Fruit fly (Drosophila melanogaster) whole organism, embryonic: ENCODE data around the gene CG17221.
A peak's percentile ranks its signal among the peaks of the same experiment; 100 is the strongest.

Experiments
- Asciz ChIP-seq: fragments of 200-800 bp; sonication (Bioruptor generic); optimal IDR thresholded peaks from 2 replicates; lab custom pipeline; 2017; ENCODE audit warnings: missing biosample characterization, mild to moderate bottlenecking, missing genetic modification characterization, missing genetic modification reagents
- B-H1 ChIP-seq: fragments of 200-800 bp; sonication (Bioruptor generic); IDR thresholded peaks from 3 replicates; pipeline ENCODE4 v1.3.6; 2022; ENCODE audit warnings: missing biosample characterization, missing genetic modification characterization
- Blimp-1 ChIP-seq: fragments of 200-800 bp; sonication (Bioruptor generic); optimal IDR thresholded peaks from 3 replicates; lab custom pipeline; 2018; ENCODE audit warnings: missing biosample characterization, missing genetic modification characterization, mild to moderate bottlenecking, moderate library complexity, missing genetic modification reagents
- CG12155 ChIP-seq: fragments of 200-800 bp; sonication (Bioruptor generic); optimal IDR thresholded peaks from 3 replicates; lab custom pipeline; 2016; ENCODE audit warnings: missing biosample characterization, missing genetic modification characterization
- CG12219 ChIP-seq: fragments of 200-800 bp; sonication (Bioruptor generic); optimal IDR thresholded peaks from 3 replicates; lab custom pipeline; 2018; ENCODE audit warnings: missing biosample characterization, mild to moderate bottlenecking, missing genetic modification characterization
- CG12769 ChIP-seq: fragments of 200-800 bp; sonication (Bioruptor generic); optimal IDR thresholded peaks from 2 replicates; lab custom pipeline; 2019; ENCODE audit warnings: missing biosample characterization, mild to moderate bottlenecking, missing genetic modification characterization, moderate library complexity
- CG14014 ChIP-seq: fragments of 200-800 bp; sonication (Bioruptor generic); IDR thresholded peaks from 2 replicates; pipeline ENCODE4 v1.3.6; 2022; ENCODE audit warnings: missing biosample characterization, missing genetic modification characterization
- CG18011 ChIP-seq: fragments of 200-800 bp; sonication (Bioruptor generic); optimal IDR thresholded peaks from 2 replicates; lab custom pipeline; 2017; ENCODE audit warnings: missing biosample characterization, missing genetic modification characterization, mild to moderate bottlenecking, moderate library complexity, missing genotype
- CG18476 ChIP-seq: fragments of 200-800 bp; sonication (Bioruptor generic); optimal IDR thresholded peaks from 2 replicates; lab custom pipeline; 2016; ENCODE audit warnings: missing biosample characterization, mild to moderate bottlenecking, missing genetic modification characterization
- CG2202 ChIP-seq: fragments of 200-800 bp; sonication (Bioruptor generic); optimal IDR thresholded peaks from 2 replicates; lab custom pipeline; 2018; ENCODE audit warnings: missing biosample characterization, mild to moderate bottlenecking, missing genetic modification characterization
- CG33557 ChIP-seq: fragments of 200-800 bp; sonication (Bioruptor generic); optimal IDR thresholded peaks from 2 replicates; lab custom pipeline; 2019; ENCODE audit warnings: missing biosample characterization, mild to moderate bottlenecking, missing genetic modification characterization, moderate library complexity
- CG4282 ChIP-seq: fragments of 200-800 bp; sonication (Bioruptor generic); optimal IDR thresholded peaks from 2 replicates; lab custom pipeline; 2016; ENCODE audit warnings: missing biosample characterization, missing genetic modification characterization
- CG4328 ChIP-seq: fragments of 200-800 bp; sonication (Bioruptor generic); optimal IDR thresholded peaks from 3 replicates; lab custom pipeline; 2017; ENCODE audit warnings: missing biosample characterization, missing genetic modification reagents, missing genetic modification characterization
- CG4360 ChIP-seq: fragments of 200-800 bp; sonication (Bioruptor generic); IDR thresholded peaks from 2 replicates; pipeline ENCODE4 v1.3.6; 2022; ENCODE audit warnings: missing biosample characterization, missing genetic modification characterization
- CG4617 ChIP-seq: fragments of 200-800 bp; sonication (Bioruptor generic); optimal IDR thresholded peaks from 3 replicates; lab custom pipeline; 2016; ENCODE audit warnings: missing biosample characterization, missing genetic modification characterization, borderline replicate concordance
- CG6254 ChIP-seq: fragments of 200-800 bp; sonication (Bioruptor generic); optimal IDR thresholded peaks from 3 replicates; lab custom pipeline; 2017; ENCODE audit warnings: mild to moderate bottlenecking, missing biosample characterization, missing genetic modification reagents, missing genetic modification characterization
- CG6654 ChIP-seq: fragments of 200-800 bp; sonication (Bioruptor generic); optimal IDR thresholded peaks from 2 replicates; lab custom pipeline; 2017; ENCODE audit warnings: missing biosample characterization, mild to moderate bottlenecking, missing genetic modification characterization
- CG7271 ChIP-seq: fragments of 200-800 bp; sonication (Bioruptor generic); optimal IDR thresholded peaks from 2 replicates; lab custom pipeline; 2018; ENCODE audit warnings: missing biosample characterization, mild to moderate bottlenecking, missing genetic modification characterization, moderate library complexity
- CG8944 ChIP-seq: fragments of 200-800 bp; sonication (Bioruptor generic); optimal IDR thresholded peaks from 3 replicates; lab custom pipeline; 2016; ENCODE audit warnings: missing biosample characterization, missing genetic modification characterization
- CG9797 ChIP-seq: fragments of 200-800 bp; sonication (Bioruptor generic); optimal IDR thresholded peaks from 3 replicates; lab custom pipeline; 2018; ENCODE audit warnings: missing biosample characterization, mild to moderate bottlenecking, missing genetic modification characterization
- D19A ChIP-seq: fragments of 200-800 bp; optimal IDR thresholded peaks from 3 replicates; lab custom pipeline; 2019; ENCODE audit warnings: missing biosample characterization, mild to moderate bottlenecking, missing genetic modification characterization, moderate library complexity
- Fer2 ChIP-seq: fragments of 200-800 bp; sonication (Bioruptor generic); optimal IDR thresholded peaks from 2 replicates; lab custom pipeline; 2018; ENCODE audit warnings: missing biosample characterization, mild to moderate bottlenecking, missing genetic modification characterization, moderate library complexity
- H2.0 ChIP-seq: fragments of 200-800 bp; sonication (Bioruptor generic); IDR thresholded peaks from 2 replicates; pipeline ENCODE4 v1.3.6; 2022; ENCODE audit warnings: missing biosample characterization, missing genetic modification characterization
- Hr78 ChIP-seq, 2 experiments: fragments of 200-800 bp in 1 of 2; fragments of >200 bp in 1 of 2; sonication (Bioruptor generic) in 1 of 2; optimal IDR thresholded peaks; 2 replicates each; lab custom pipeline; 2017 to 2019; ENCODE audit warnings: missing biosample characterization in 2 of 2, missing genetic modification characterization in 2 of 2, mild to moderate bottlenecking in 1 of 2, moderate library complexity in 1 of 2
- Mes4 ChIP-seq: fragments of 200-800 bp; sonication (Bioruptor generic); optimal IDR thresholded peaks from 2 replicates; lab custom pipeline; 2016; ENCODE audit warnings: missing biosample characterization, missing genetic modification characterization
- NFAT ChIP-seq: fragments of 200-800 bp; sonication (Bioruptor generic); IDR thresholded peaks from 2 replicates; pipeline ENCODE4 v1.3.6; 2022; ENCODE audit warnings: missing biosample characterization, missing genetic modification characterization
- Nf-YB ChIP-seq: fragments of 200-800 bp; sonication (Bioruptor generic); optimal IDR thresholded peaks from 3 replicates; lab custom pipeline; 2019; ENCODE audit warnings: missing biosample characterization, mild to moderate bottlenecking, missing genetic modification characterization, moderate library complexity
- Poxn ChIP-seq: fragments of 200-800 bp; sonication (Bioruptor generic); IDR thresholded peaks from 2 replicates; pipeline ENCODE4 v1.3.6; 2022; ENCODE audit warnings: missing biosample characterization, missing genetic modification characterization
- Tbp ChIP-seq: fragments of >200 bp; optimal IDR thresholded peaks from 2 replicates; lab custom pipeline; 2018; ENCODE audit warnings: missing biosample characterization, missing genetic modification characterization
- ac ChIP-seq: fragments of 200-800 bp; sonication (Bioruptor generic); optimal IDR thresholded peaks from 3 replicates; lab custom pipeline; 2017; ENCODE audit warnings: missing biosample characterization, mild to moderate bottlenecking, missing genetic modification characterization
- ap ChIP-seq: fragments of 200-800 bp; sonication (Bioruptor generic); IDR thresholded peaks from 2 replicates; pipeline ENCODE4 v1.3.6; 2022; ENCODE audit warnings: missing biosample characterization, missing genetic modification characterization
- crc ChIP-seq: fragments of 200-800 bp; sonication (Bioruptor generic); optimal IDR thresholded peaks from 2 replicates; lab custom pipeline; 2016; ENCODE audit warnings: missing biosample characterization, missing genetic modification characterization
- crp ChIP-seq, 2 experiments: fragments of 200-800 bp; sonication (Bioruptor generic); optimal IDR thresholded peaks; 2 replicates in 1 of 2; 3 replicates in 1 of 2; lab custom pipeline; 2017; ENCODE audit warnings: missing biosample characterization in 2 of 2, missing genetic modification characterization in 2 of 2, mild to moderate bottlenecking in 1 of 2, moderate library complexity in 1 of 2
- da ChIP-seq: fragments of 200-800 bp; sonication (Bioruptor generic); optimal IDR thresholded peaks from 2 replicates; lab custom pipeline; 2016; ENCODE audit warnings: missing biosample characterization, missing genetic modification characterization
- emc ChIP-seq: fragments of 200-800 bp; sonication (Bioruptor generic); optimal IDR thresholded peaks from 2 replicates; lab custom pipeline; 2016; ENCODE audit warnings: missing biosample characterization, missing genetic modification characterization
- fd102C ChIP-seq: fragments of 200-800 bp; sonication (Bioruptor generic); optimal IDR thresholded peaks from 2 replicates; lab custom pipeline; 2018; ENCODE audit warnings: missing biosample characterization, mild to moderate bottlenecking, missing genetic modification characterization, moderate library complexity
- gcm ChIP-seq: fragments of 200-800 bp; sonication (Bioruptor generic); optimal IDR thresholded peaks from 2 replicates; lab custom pipeline; 2019; ENCODE audit warnings: missing biosample characterization, mild to moderate bottlenecking, missing genetic modification characterization, moderate library complexity
- hb ChIP-seq: fragments of 200-800 bp; sonication (Bioruptor generic); IDR thresholded peaks from 3 replicates; pipeline ENCODE4 v1.3.6; 2022; ENCODE audit warnings: missing biosample characterization, missing genetic modification characterization; ENCODE audit not compliant: partially characterized antibody
- hbn ChIP-seq: fragments of 200-800 bp; sonication (Bioruptor generic); IDR thresholded peaks from 2 replicates; pipeline ENCODE4 v1.3.6; 2022; ENCODE audit warnings: missing biosample characterization, missing genetic modification characterization; ENCODE audit not compliant: partially characterized antibody
- inv ChIP-seq: fragments of 200-800 bp; sonication (Bioruptor generic); IDR thresholded peaks from 2 replicates; pipeline ENCODE4 v1.3.6; 2022; ENCODE audit warnings: missing biosample characterization, missing genetic modification characterization; ENCODE audit not compliant: partially characterized antibody
- klu ChIP-seq: fragments of 200-800 bp; sonication (Bioruptor generic); IDR thresholded peaks from 2 replicates; pipeline ENCODE4 v1.3.6; 2022; ENCODE audit warnings: missing biosample characterization, missing genetic modification characterization
- knrl ChIP-seq: fragments of 200-800 bp; sonication (Bioruptor generic); IDR thresholded peaks from 3 replicates; pipeline ENCODE4 v1.3.6; 2022; ENCODE audit warnings: missing biosample characterization, missing genetic modification characterization; ENCODE audit not compliant: partially characterized antibody
- pan ChIP-seq, 4 experiments: fragments of >200 bp in 3 of 4; fragments of 200-800 bp in 1 of 4; sonication (Bioruptor generic) in 1 of 4; optimal IDR thresholded peaks in 3 of 4; IDR thresholded peaks in 1 of 4; 2 replicates each; pipeline versions ENCODE4 v1.3.6 to Lab custom; 2017 to 2022; ENCODE audit warnings: missing biosample characterization in 2 of 4, missing genetic modification characterization in 2 of 4, mixed read lengths in 1 of 4
- pfk ChIP-seq: fragments of 200-800 bp; sonication (Bioruptor generic); optimal IDR thresholded peaks from 2 replicates; lab custom pipeline; 2018; ENCODE audit warnings: missing biosample characterization, mild to moderate bottlenecking, missing genetic modification characterization, moderate library complexity
- prd ChIP-seq, 3 experiments: fragments of >200 bp in 2 of 3; fragments of 200-800 bp in 1 of 3; sonication (Bioruptor generic) in 1 of 3; optimal IDR thresholded peaks in 2 of 3; IDR thresholded peaks in 1 of 3; 2 replicates in 2 of 3; 3 replicates in 1 of 3; pipeline versions ENCODE4 v1.3.6 to Lab custom; 2017 to 2022; ENCODE audit warnings: missing biosample characterization in 1 of 3, missing genetic modification characterization in 1 of 3
- tap ChIP-seq: fragments of 200-800 bp; optimal IDR thresholded peaks from 3 replicates; lab custom pipeline; 2019; ENCODE audit warnings: missing biosample characterization, mild to moderate bottlenecking, missing genetic modification characterization, moderate library complexity
- tll ChIP-seq, 2 experiments: fragments of 200-800 bp in 1 of 2; fragments of >200 bp in 1 of 2; sonication (Bioruptor generic) in 1 of 2; optimal IDR thresholded peaks; 2 replicates each; lab custom pipeline; 2017 to 2019; ENCODE audit warnings: missing biosample characterization in 2 of 2, missing genetic modification characterization in 2 of 2, mild to moderate bottlenecking in 1 of 2, moderate library complexity in 1 of 2
- ttk ChIP-seq: fragments of 200-800 bp; sonication (Bioruptor generic); IDR thresholded peaks from 2 replicates; pipeline ENCODE4 v2.1.2; 2022; ENCODE audit warnings: missing biosample characterization, missing genetic modification characterization

CG17221 gene

dm6 chr2L:2992664-2993174 lies 47.1 kb upstream of the CG17221 start, which contains the start of the genes okr and CG3558 (continued):
- TF ChIP-seq tll (GFP tag; optimal IDR thresholded peaks at IDR 0.05; lab: Kevin White, UChicago) (no peak), CG33557 (GFP tag; lab: Kevin White, UChicago) (no peak), B-H1 (GFP tag; lab: Robert Waterston, UW) (no peak), ap (no peak), CG9797 (peak; percentile 83), pfk (peak; percentile 94), CG14014 (no peak), CG8944 (no peak), fd102C (GFP tag; lab: Kevin White, UChicago) (no peak), Poxn (GFP tag; lab: Robert Waterston, UW) (no peak), prd (optimal IDR thresholded peaks at IDR 0.05; lab: Kevin White, UChicago) (no peak), prd (GFP tag; IDR thresholded peaks at IDR 0.05; lab: Robert Waterston, UW) (no peak), CG2202 (tag; lab: Kevin White, UChicago) (no peak), Fer2 (tag; lab: Kevin White, UChicago) (no peak), klu (GFP tag; lab: Robert Waterston, UW) (no peak), CG12219 (GFP tag; lab: Kevin White, UChicago) (no peak), inv (GFP tag; lab: Robert Waterston, UW) (peak; percentile 72), D19A (tag; lab: Kevin White, UChicago) (no peak), emc (GFP tag; lab: Kevin White, UChicago) (no peak), Tbp (GFP tag; lab: Kevin White, UChicago) (no peak), pan (optimal IDR thresholded peaks at IDR 0.05; lab: Kevin White, UChicago) (no peak), pan (GFP tag; optimal IDR thresholded peaks at IDR 0.05 in 1 of 2, IDR thresholded peaks at IDR 0.05 in 1 of 2) (no peak), da (GFP tag; lab: Kevin White, UChicago) (no peak), CG4617 (GFP tag; lab: Kevin White, UChicago) (no peak), Asciz (GFP tag; lab: Kevin White, UChicago) (no peak), ac (no peak), CG4328 (GFP tag; lab: Kevin White, UChicago) (no peak), knrl (peak; percentile 83), Hr78 (GFP tag; optimal IDR thresholded peaks at IDR 0.05; lab: Kevin White, UChicago) (no peak), Mes4 (no peak), NFAT (GFP tag; lab: Robert Waterston, UW) (no peak), gcm (GFP tag; lab: Kevin White, UChicago) (no peak), hb (peak; percentile 66; the same call in 2 of the 3 replicates), crp (GFP tag; optimal IDR thresholded peaks at IDR 0.05; lab: Kevin White, UChicago) (peak; percentile 70 to 95), CG4360 (GFP tag; lab: Robert Waterston, UW) (no peak), crc (GFP tag; lab: Kevin White, UChicago) (no peak), CG12155 (GFP tag; lab: Kevin White, UChicago) (no peak), CG18476 (no peak), Nf-YB (GFP tag; lab: Kevin White, UChicago) (no peak), CG18011 (GFP tag; lab: Kevin White, UChicago) (no peak), CG6254 (GFP tag; lab: Kevin White, UChicago) (peak; percentile 0), ttk (GFP tag; lab: Robert Waterston, UW) (no peak), Blimp-1 (GFP tag; lab: Kevin White, UChicago) (peak; percentile 73), CG4282 (GFP tag; lab: Kevin White, UChicago) (no peak), tap (tag; lab: Kevin White, UChicago) (no peak), CG6654 (GFP tag; lab: Kevin White, UChicago) (no peak), CG12769 (tag; lab: Kevin White, UChicago) (no peak), H2.0 (GFP tag; lab: Robert Waterston, UW) (no peak), hbn (GFP tag; lab: Robert Waterston, UW) (peak; percentile 80), CG7271 (tag; lab: Kevin White, UChicago) (no peak)
